Worm (Caenorhabditis elegans) whole organism, young adult: ENCODE results near the gene C54D10.10.

Experiments used
- C17E4.6 ChIP-seq: fragments of 200-800 bp; sonication (Bioruptor generic); IDR thresholded peaks from 2 replicates; pipeline ENCODE4 v1.3.6; 2022; ENCODE audit warnings: missing genetic modification reagents, missing genetic modification characterization, missing compliant biosample characterization
- F49E8.2 ChIP-seq: sonication (generic microtip); optimal IDR thresholded peaks from 3 replicates; lab custom pipeline; 2017; ENCODE audit warnings: missing genetic modification characterization, mild to moderate bottlenecking, missing compliant biosample characterization, antibody characterized with exemption, moderate library complexity; ENCODE audit not compliant: insufficient read depth
- T07F8.4 ChIP-seq: sonication (generic microtip); optimal IDR thresholded peaks from 2 replicates; lab custom pipeline; 2016; ENCODE audit warnings: mild to moderate bottlenecking, missing genetic modification characterization, moderate library complexity, missing compliant biosample characterization
- akir-1 ChIP-seq: fragments of 200-800 bp; sonication (Bioruptor generic); optimal IDR thresholded peaks from 2 replicates; lab custom pipeline; 2018; ENCODE audit warnings: mild to moderate bottlenecking, missing genetic modification characterization, moderate library complexity, missing compliant biosample characterization
- dpl-1 ChIP-seq: fragments of 150-350 bp; optimal IDR thresholded peaks from 2 replicates; lab custom pipeline; 2014; ENCODE audit warnings: missing biosample characterization, missing genetic modification reagents, missing genetic modification characterization
- nhr-27 ChIP-seq: fragments of 200-800 bp; sonication (Bioruptor generic); optimal IDR thresholded peaks from 2 replicates; lab custom pipeline; 2018; ENCODE audit warnings: mild to moderate bottlenecking, missing genetic modification characterization, moderate library complexity, missing compliant biosample characterization
- repo-1 ChIP-seq: sonication (generic microtip); optimal IDR thresholded peaks from 2 replicates; lab custom pipeline; 2017; ENCODE audit warnings: mild to moderate bottlenecking, missing genetic modification characterization, missing compliant biosample characterization

DNA sequence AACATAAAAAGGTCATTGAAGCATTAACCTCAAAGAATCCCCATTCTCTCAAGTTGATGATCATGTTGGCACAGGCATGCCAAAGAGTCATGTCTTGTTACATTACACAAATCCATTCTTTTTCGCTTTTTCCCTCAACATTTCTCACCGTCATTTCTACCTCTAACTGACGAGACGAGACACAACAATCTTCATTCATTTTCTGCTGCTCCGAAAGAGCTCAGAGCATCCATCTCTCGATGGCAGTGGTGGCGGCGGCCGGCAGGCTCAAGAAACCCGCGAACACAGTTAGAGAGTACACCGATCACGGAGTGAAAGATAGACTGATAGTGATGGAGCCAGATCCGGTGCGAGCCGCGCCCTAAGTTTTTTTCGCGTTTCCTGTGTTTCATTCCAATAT is 27.3 kb upstream of the C54D10.10 start:
- no peak for TF ChIP-seq nhr-27
- no peak for TF ChIP-seq dpl-1
- TF ChIP-seq F49E8.2 (tag; lab: Kevin White, UChicago): no peak
- TF ChIP-seq akir-1 (GFP tag; lab: Kevin White, UChicago): no peak
- TF ChIP-seq T07F8.4: no peak
- no peak for TF ChIP-seq repo-1
- TF ChIP-seq C17E4.6 (GFP tag; lab: Robert Waterston, UW): no peak
